Worm (Caenorhabditis elegans) whole organism, young adult: ENCODE measurements around the gene mksr-2.

ENCODE experiments used
- D2030.7 ChIP-seq: fragments of 200-800 bp; sonication (Bioruptor generic); IDR thresholded peaks from 2 replicates; pipeline ENCODE4 v1.3.6; 2022; ENCODE audit warnings: missing genetic modification reagents, missing genetic modification characterization, missing compliant biosample characterization
- F55B11.4 ChIP-seq: sonication (generic microtip); optimal IDR thresholded peaks from 2 replicates; lab custom pipeline; 2016; ENCODE audit warnings: missing compliant biosample characterization, missing genetic modification characterization, borderline replicate concordance; ENCODE audit not compliant: insufficient read depth
- F57C9.4 ChIP-seq: sonication (generic microtip); optimal IDR thresholded peaks from 2 replicates; lab custom pipeline; 2017; ENCODE audit warnings: mild to moderate bottlenecking, missing genetic modification characterization, missing compliant biosample characterization
- aptf-3 ChIP-seq: fragments of 200-800 bp; sonication (Bioruptor generic); IDR thresholded peaks from 2 replicates; pipeline ENCODE4 v1.3.6; 2022; ENCODE audit warnings: missing genetic modification characterization, missing compliant biosample characterization
- chd-7 ChIP-seq: sonication (generic microtip); optimal IDR thresholded peaks from 2 replicates; lab custom pipeline; 2016; ENCODE audit warnings: mild to moderate bottlenecking, missing genetic modification characterization, moderate library complexity, missing compliant biosample characterization
- dpl-1 ChIP-seq: fragments of 150-350 bp; optimal IDR thresholded peaks from 2 replicates; lab custom pipeline; 2014; ENCODE audit warnings: missing biosample characterization, missing genetic modification reagents, missing genetic modification characterization
- hsf-1 ChIP-seq: fragments of 200-800 bp; sonication (Bioruptor generic); IDR thresholded peaks from 2 replicates; pipeline ENCODE4 v1.3.6; 2022; ENCODE audit warnings: missing genetic modification reagents, missing genetic modification characterization, missing compliant biosample characterization
- madf-6 ChIP-seq: fragments of 200-800 bp; sonication (Bioruptor generic); IDR thresholded peaks from 2 replicates; pipeline ENCODE4 v1.3.6; 2022; ENCODE audit warnings: missing genetic modification reagents, missing genetic modification characterization, missing compliant biosample characterization
- unc-62 ChIP-seq: fragments of 150-350 bp; optimal IDR thresholded peaks from 2 replicates; lab custom pipeline; 2014; ENCODE audit warnings: missing biosample characterization, missing genetic modification reagents, missing genetic modification characterization
- ztf-18 ChIP-seq: sonication (generic microtip); optimal IDR thresholded peaks from 2 replicates; lab custom pipeline; 2016; ENCODE audit warnings: missing genotype, mild to moderate bottlenecking, missing genetic modification characterization, missing compliant biosample characterization

DNA sequence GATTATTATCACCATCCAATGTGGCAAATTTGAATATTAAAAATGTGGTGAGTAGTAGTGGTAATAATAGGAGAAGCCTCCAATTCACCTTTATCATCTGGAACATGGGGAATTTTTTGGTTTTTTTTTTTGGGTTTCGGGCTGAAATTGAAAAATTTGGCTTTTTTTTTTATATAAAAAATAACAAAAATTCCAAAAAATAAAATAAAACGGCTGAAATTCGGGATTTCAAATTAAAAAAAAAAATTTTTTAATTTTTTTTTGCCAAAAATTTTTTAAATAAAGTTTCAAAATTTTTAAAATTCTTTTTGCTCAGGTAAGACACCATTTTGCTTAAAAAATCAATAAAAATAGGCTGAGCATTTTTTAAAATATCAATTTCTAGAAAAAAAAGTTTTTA is 42.8 kb downstream of the mksr-2 start, which contains the start of gene famp-1:
- TF ChIP-seq dpl-1 (GFP tag; lab: Kevin White, UChicago) (no peak), aptf-3 (GFP tag; lab: Robert Waterston, UW) (no peak), F55B11.4 (tag; lab: Kevin White, UChicago) (no peak), ztf-18 (tag; lab: Kevin White, UChicago) (no peak), F57C9.4 (tag; lab: Kevin White, UChicago) (no peak), chd-7 (tag; lab: Kevin White, UChicago) (no peak), hsf-1 (GFP tag; lab: Robert Waterston, UW) (no peak), madf-6 (GFP tag; lab: Robert Waterston, UW) (no peak), D2030.7 (GFP tag; lab: Robert Waterston, UW) (no peak), unc-62 (GFP tag; lab: Kevin White, UChicago) (no peak)
